Fruit fly (Drosophila melanogaster) whole organism, adult: ENCODE measurements around the gene CG9743.

Experiments
- CG14711 ChIP-seq: fragments of 200-800 bp; sonication (Bioruptor generic); optimal IDR thresholded peaks from 2 replicates; lab custom pipeline; 2018; ENCODE audit warnings: missing biosample characterization, mild to moderate bottlenecking, missing genetic modification characterization, moderate library complexity
- CG1620 ChIP-seq: fragments of 200-800 bp; sonication (Bioruptor generic); optimal IDR thresholded peaks from 2 replicates; lab custom pipeline; 2016; ENCODE audit warnings: missing biosample characterization, missing genetic modification characterization
- pad ChIP-seq: fragments of 200-800 bp; sonication (Bioruptor generic); optimal IDR thresholded peaks from 3 replicates; lab custom pipeline; 2017; ENCODE audit warnings: missing biosample characterization, missing genetic modification characterization, mild to moderate bottlenecking, moderate library complexity, missing genetic modification reagents

dm6 chr3R:30210560-30210959 lies 7.8 kb upstream of the CG9743 start, which contains the start of gene CecA1:
- TF ChIP-seq pad (GFP tag; lab: Kevin White, UChicago), result no peak
- TF ChIP-seq CG1620 (GFP tag; lab: Kevin White, UChicago), result no peak
- TF ChIP-seq CG14711 (tag; lab: Kevin White, UChicago), result no peak
